Worm (Caenorhabditis elegans): Measurements from ENCODE around the gene aat-3.

Gene aat-3

DNA sequence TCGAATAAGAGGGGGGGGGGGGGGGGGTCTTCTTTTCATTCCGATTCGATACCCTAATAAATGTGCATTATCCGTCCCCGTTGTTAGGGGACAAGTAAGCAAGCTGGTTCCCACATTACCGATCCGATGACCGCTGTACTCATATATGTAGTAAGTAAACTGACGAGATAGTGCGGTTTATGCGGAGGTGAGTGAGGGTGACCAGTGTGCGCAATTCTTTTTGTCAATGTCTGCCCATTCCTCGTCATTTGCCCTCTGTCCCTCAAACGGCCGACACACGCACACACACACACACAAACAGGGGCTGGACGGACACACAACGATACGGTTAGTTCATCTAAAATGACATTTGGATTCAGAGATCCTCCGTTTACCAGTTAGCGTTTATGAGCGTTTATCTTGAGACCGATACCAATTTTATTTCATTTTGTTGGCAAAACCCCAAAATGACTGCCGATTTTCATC, at the start of gene aat-3:
Gene aat-3, plus strand, starts transcription at position 51 of the 465 bp plus-strand sequence.
- no peak for TF ChIP-seq isw-1 (GFP tag; IDR thresholded peaks at IDR 0.05)
- peak; percentile 26 for TF ChIP-seq C16A3.4 (tag; optimal IDR thresholded peaks at IDR 0.05)
- no peak for TF ChIP-seq ceh-8 (GFP tag; optimal IDR thresholded peaks at IDR 0.05)
- TF ChIP-seq lsy-2 (tag; optimal IDR thresholded peaks at IDR 0.05): peak in 1 of 2 experiments; percentile 2
- peak; percentile 17 for TF ChIP-seq mep-1 (tag; optimal IDR thresholded peaks at IDR 0.05)
- peak; percentile 34 for TF ChIP-seq nhr-20 (tag; optimal IDR thresholded peaks at IDR 0.05)
- TF ChIP-seq skn-1 (tag; optimal IDR thresholded peaks at IDR 0.05): peak; percentile 56
- TF ChIP-seq lin-14 (GFP tag; optimal IDR thresholded peaks at IDR 0.05): peak; percentile 82
- peak in 1 of 2 experiments; percentile 15 for TF ChIP-seq mdl-1 (tag; optimal IDR thresholded peaks at IDR 0.05)
- TF ChIP-seq nhr-47 (tag; optimal IDR thresholded peaks at IDR 0.05): peak; percentile 7
- TF ChIP-seq dsc-1 (tag; optimal IDR thresholded peaks at IDR 0.05): no peak
- TF ChIP-seq vab-15 (tag; optimal IDR thresholded peaks at IDR 0.05): peak; percentile 35
- TF ChIP-seq snu-23 (GFP tag; optimal IDR thresholded peaks at IDR 0.05): peak; percentile 50

DNA sequence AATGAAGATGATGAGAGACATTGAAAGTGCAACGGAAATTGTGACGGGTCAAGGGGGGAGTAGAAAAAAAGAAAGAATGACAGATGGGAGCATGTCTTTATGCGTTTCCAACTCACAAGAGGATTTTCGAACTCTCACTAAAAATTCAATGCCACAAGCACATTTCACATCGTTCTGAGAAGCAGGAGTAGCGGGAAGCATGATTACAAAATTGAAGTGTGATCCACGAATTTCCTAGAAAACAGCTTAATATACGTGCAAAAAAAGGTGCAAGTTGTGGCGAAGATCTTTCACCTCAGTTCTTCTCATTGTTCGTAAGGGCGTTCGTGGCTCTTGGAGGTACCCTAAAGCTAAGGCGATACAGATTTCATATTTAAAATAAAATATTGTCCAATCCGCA, 45.3 kb upstream of the aat-3 start:
- TF ChIP-seq lin-14 (GFP tag; optimal IDR thresholded peaks at IDR 0.05) (peak; percentile 28), C04F5.9 (tag; optimal IDR thresholded peaks at IDR 0.05) (no peak), ztf-4 (tag; optimal IDR thresholded peaks at IDR 0.05) (peak; percentile 15), egl-13 (tag; optimal IDR thresholded peaks at IDR 0.05) (no peak), mab-9 (GFP tag; IDR thresholded peaks at IDR 0.05) (no peak), snu-23 (GFP tag; optimal IDR thresholded peaks at IDR 0.05) (no peak), tbx-2 (tag; optimal IDR thresholded peaks at IDR 0.05) (no peak), fkh-8 (tag; optimal IDR thresholded peaks at IDR 0.05) (peak; percentile 62), nhr-77 (tag; optimal IDR thresholded peaks at IDR 0.05) (no peak), nhr-11 (tag; optimal IDR thresholded peaks at IDR 0.05) (no peak), nhr-12 (tag; optimal IDR thresholded peaks at IDR 0.05) (no peak), vab-15 (tag; optimal IDR thresholded peaks at IDR 0.05) (no peak), dsc-1 (tag; optimal IDR thresholded peaks at IDR 0.05) (peak; percentile 22), hlh-4 (tag; optimal IDR thresholded peaks at IDR 0.05) (no peak), ama-1 (optimal IDR thresholded peaks at IDR 0.05) (no peak), unc-86 (tag; optimal IDR thresholded peaks at IDR 0.05) (peak; percentile 38), pqm-1 (tag; optimal IDR thresholded peaks at IDR 0.05) (no peak), nhr-71 (tag; optimal IDR thresholded peaks at IDR 0.05) (peak; percentile 60), nhr-19 (GFP tag; conservative IDR thresholded peaks at IDR 0.05) (no peak), mep-1 (tag; optimal IDR thresholded peaks at IDR 0.05) (no peak), pax-3 (tag; optimal IDR thresholded peaks at IDR 0.05) (peak; percentile 5), nhr-76 (tag; optimal IDR thresholded peaks at IDR 0.05) (no peak), ceh-82 (tag; optimal IDR thresholded peaks at IDR 0.05) (no peak), nhr-47 (tag; optimal IDR thresholded peaks at IDR 0.05) (peak; percentile 46), mef-2 (tag; optimal IDR thresholded peaks at IDR 0.05) (no peak), lin-35 (GFP tag; optimal IDR thresholded peaks at IDR 0.05) (no peak), sup-37 (GFP tag; optimal IDR thresholded peaks at IDR 0.05) (no peak), lin-15B (tag; optimal IDR thresholded peaks at IDR 0.05) (no peak), unc-62 (GFP tag; optimal IDR thresholded peaks at IDR 0.05) (no peak)

DNA sequence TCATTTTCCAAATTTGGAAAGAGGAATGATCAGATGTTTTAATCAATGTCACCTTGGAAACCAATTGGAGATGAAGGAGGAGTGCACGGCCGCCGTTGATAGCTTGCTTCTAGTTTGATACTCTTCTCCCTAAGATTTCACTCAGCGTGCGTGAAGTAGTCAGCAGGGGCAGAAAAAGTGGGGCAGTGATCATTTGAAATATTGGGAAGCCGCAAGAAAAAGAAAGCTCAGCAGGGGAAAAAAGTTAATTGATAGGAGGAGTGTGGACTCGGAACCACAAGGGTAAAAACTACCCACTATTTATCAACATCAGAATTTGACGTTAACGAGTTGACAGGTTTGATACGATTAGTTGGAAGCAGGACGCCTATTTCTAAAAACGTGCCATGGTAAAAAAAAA, 43.6 kb upstream of the aat-3 start, which contains the start of gene K02E10.7:
Gene K02E10.7, minus strand, starts transcription at position 101 of the 400 bp plus-strand sequence.
- TF ChIP-seq alr-1 (tag; optimal IDR thresholded peaks at IDR 0.05; ENCODE audit: borderline replicate concordance) (no peak), C04F5.9 (tag; optimal IDR thresholded peaks at IDR 0.05) (no peak), pqm-1 (tag; optimal IDR thresholded peaks at IDR 0.05) (no peak), blmp-1 (tag; optimal IDR thresholded peaks at IDR 0.05) (no peak), nhr-85 (tag) (no peak), mdl-1 (tag; optimal IDR thresholded peaks at IDR 0.05) (no peak), lsy-2 (tag; optimal IDR thresholded peaks at IDR 0.05) (no peak), tlp-1 (tag; optimal IDR thresholded peaks at IDR 0.05) (no peak), nhr-90 (tag; optimal IDR thresholded peaks at IDR 0.05; ENCODE audit: poor library complexity) (no peak), pax-3 (tag; optimal IDR thresholded peaks at IDR 0.05) (no peak), unc-98 (GFP tag; IDR thresholded peaks at IDR 0.05) (no peak), dsc-1 (tag; optimal IDR thresholded peaks at IDR 0.05) (no peak), fkh-10 (GFP tag; optimal IDR thresholded peaks at IDR 0.05) (no peak)
